Worm (Caenorhabditis elegans) whole organism, late embryonic: ENCODE measurements around the gene H20J04.6.

ENCODE experiments used
- ceh-48 ChIP-seq: sonication (generic microtip); optimal IDR thresholded peaks from 2 replicates; lab custom pipeline; 2016; ENCODE audit warnings: missing genetic modification characterization, inconsistent platforms, missing compliant biosample characterization
- unc-86 ChIP-seq: sonication (generic microtip); optimal IDR thresholded peaks from 2 replicates; lab custom pipeline; 2016; ENCODE audit warnings: missing genetic modification characterization, missing compliant biosample characterization

- TF ChIP-seq unc-86 (tag; lab: Kevin White, UChicago) (no peak), ceh-48 (no peak)
These were observed 36.2 kb downstream of the H20J04.6 start for ce11 chrII:4359219-4359618.
